Fruit fly (Drosophila melanogaster) whole organism, prepupa: ENCODE results near the gene Syx1A.

Source experiments
- CG10669 ChIP-seq: fragments of 200-800 bp; sonication (Bioruptor generic); optimal IDR thresholded peaks from 3 replicates; lab custom pipeline; 2018; ENCODE audit warnings: missing biosample characterization, mild to moderate bottlenecking, missing genetic modification characterization, moderate library complexity
- CG11294 ChIP-seq: fragments of 200-800 bp; sonication (Bioruptor generic); IDR thresholded peaks from 2 replicates; pipeline ENCODE4 v1.3.6; 2022; ENCODE audit warnings: missing biosample characterization, missing genetic modification characterization
- CG11762 ChIP-seq: fragments of 200-800 bp; sonication (Bioruptor generic); optimal IDR thresholded peaks from 3 replicates; lab custom pipeline; 2016; ENCODE audit warnings: missing biosample characterization, missing genetic modification characterization; ENCODE audit not compliant: insufficient read depth
- CG11902 ChIP-seq: fragments of 200-800 bp; sonication (Bioruptor generic); optimal IDR thresholded peaks from 3 replicates; lab custom pipeline; 2016; ENCODE audit warnings: missing biosample characterization, missing genetic modification characterization
- CG15336 ChIP-seq: fragments of 200-800 bp; sonication (Bioruptor generic); IDR thresholded peaks from 2 replicates; pipeline ENCODE4 v1.3.6; 2022; ENCODE audit warnings: missing biosample characterization, missing genetic modification characterization
- CG1621 ChIP-seq: fragments of 200-800 bp; sonication (Bioruptor generic); optimal IDR thresholded peaks from 3 replicates; lab custom pipeline; 2018; ENCODE audit warnings: missing biosample characterization, mild to moderate bottlenecking, missing genetic modification characterization
- CG16779 ChIP-seq: fragments of 200-800 bp; sonication (Bioruptor generic); optimal IDR thresholded peaks from 3 replicates; lab custom pipeline; 2017; ENCODE audit warnings: missing biosample characterization, mild to moderate bottlenecking, missing genetic modification characterization
- CG3032 ChIP-seq: fragments of 200-800 bp; optimal IDR thresholded peaks from 2 replicates; lab custom pipeline; 2019; ENCODE audit warnings: missing biosample characterization, mild to moderate bottlenecking, missing genetic modification characterization, moderate library complexity
- CG31627 ChIP-seq: fragments of 200-800 bp; sonication (Bioruptor generic); optimal IDR thresholded peaks from 3 replicates; lab custom pipeline; 2016; ENCODE audit warnings: missing biosample characterization, missing genetic modification characterization
- CG32006 ChIP-seq: fragments of 200-800 bp; sonication (Bioruptor generic); optimal IDR thresholded peaks from 3 replicates; lab custom pipeline; 2017; ENCODE audit warnings: missing biosample characterization, mild to moderate bottlenecking, missing genetic modification characterization
- CG34406 ChIP-seq: fragments of 200-800 bp; sonication (Bioruptor generic); optimal IDR thresholded peaks from 3 replicates; lab custom pipeline; 2016; ENCODE audit warnings: missing biosample characterization, missing genetic modification characterization
- CG3919 ChIP-seq: fragments of 200-800 bp; sonication (Bioruptor generic); optimal IDR thresholded peaks from 3 replicates; lab custom pipeline; 2016; ENCODE audit warnings: missing biosample characterization, missing genetic modification characterization
- CG4318 ChIP-seq: fragments of 200-800 bp; sonication (Bioruptor generic); optimal IDR thresholded peaks from 3 replicates; lab custom pipeline; 2017; ENCODE audit warnings: missing biosample characterization, mild to moderate bottlenecking, missing genetic modification characterization
- CG6163 ChIP-seq: fragments of 200-800 bp; sonication (Bioruptor generic); IDR thresholded peaks from 3 replicates; pipeline ENCODE4 v1.3.6; 2022; ENCODE audit warnings: missing biosample characterization, missing genetic modification characterization
- CG6276 ChIP-seq: fragments of 200-800 bp; sonication (Bioruptor generic); optimal IDR thresholded peaks from 2 replicates; lab custom pipeline; 2017; ENCODE audit warnings: missing biosample characterization, mild to moderate bottlenecking, missing genetic modification characterization
- CG6792 ChIP-seq: fragments of 200-800 bp; sonication (Bioruptor generic); optimal IDR thresholded peaks from 3 replicates; lab custom pipeline; 2016; ENCODE audit warnings: missing biosample characterization, missing genetic modification characterization
- CG7368 ChIP-seq: fragments of 200-800 bp; sonication (Bioruptor generic); optimal IDR thresholded peaks from 3 replicates; lab custom pipeline; 2016; ENCODE audit warnings: missing biosample characterization, missing genetic modification characterization
- CG8119 ChIP-seq: fragments of 200-800 bp; sonication (Bioruptor generic); IDR thresholded peaks from 3 replicates; pipeline ENCODE4 v1.3.6; 2022; ENCODE audit warnings: missing biosample characterization, missing genetic modification characterization
- CG8319 ChIP-seq: fragments of 200-800 bp; sonication (Bioruptor generic); optimal IDR thresholded peaks from 3 replicates; lab custom pipeline; 2016; ENCODE audit warnings: missing biosample characterization, missing genetic modification characterization
- CG8632 ChIP-seq: fragments of 200-800 bp; sonication (Bioruptor generic); optimal IDR thresholded peaks from 3 replicates; lab custom pipeline; 2016; ENCODE audit warnings: missing biosample characterization, missing genetic modification characterization
- CG9139 ChIP-seq: fragments of 200-800 bp; sonication (Bioruptor generic); optimal IDR thresholded peaks from 3 replicates; lab custom pipeline; 2017; ENCODE audit warnings: missing biosample characterization, mild to moderate bottlenecking, missing genetic modification characterization
- Eip75B ChIP-seq: fragments of 200-800 bp; sonication (Bioruptor generic); optimal IDR thresholded peaks from 3 replicates; lab custom pipeline; 2016; ENCODE audit warnings: missing biosample characterization, missing genetic modification characterization
- Eip78C ChIP-seq: fragments of 200-800 bp; sonication (Bioruptor generic); peaks from one replicate; lab custom pipeline; 2016; ENCODE audit warnings: missing biosample characterization, missing genetic modification characterization
- Eip93F ChIP-seq: fragments of 200-800 bp; sonication (Bioruptor generic); optimal IDR thresholded peaks from 2 replicates; lab custom pipeline; 2016; ENCODE audit warnings: missing biosample characterization, mild to moderate bottlenecking, missing genetic modification characterization
- Ets21C ChIP-seq: fragments of 200-800 bp; sonication (Bioruptor generic); optimal IDR thresholded peaks from 3 replicates; lab custom pipeline; 2016; ENCODE audit warnings: missing biosample characterization, missing genetic modification characterization
- Ets96B ChIP-seq: fragments of 200-800 bp; optimal IDR thresholded peaks from 2 replicates; lab custom pipeline; 2019; ENCODE audit warnings: missing biosample characterization, mild to moderate bottlenecking, missing genetic modification characterization, moderate library complexity
- Gug ChIP-seq: fragments of 200-800 bp; sonication (Bioruptor generic); IDR thresholded peaks from 2 replicates; pipeline ENCODE4 v1.3.6; 2022; ENCODE audit warnings: missing biosample characterization, missing genetic modification characterization
- Hr38 ChIP-seq: sonication (Bioruptor generic); optimal IDR thresholded peaks from 2 replicates; lab custom pipeline; 2016; ENCODE audit warnings: missing biosample characterization, missing genetic modification characterization
- Lpt ChIP-seq: fragments of 200-800 bp; sonication (Bioruptor generic); optimal IDR thresholded peaks from 3 replicates; lab custom pipeline; 2016; ENCODE audit warnings: missing biosample characterization, missing genetic modification characterization
- Met ChIP-seq: fragments of 200-800 bp; sonication (Bioruptor generic); optimal IDR thresholded peaks from 3 replicates; lab custom pipeline; 2016; ENCODE audit warnings: missing biosample characterization, missing genetic modification characterization
- OdsH ChIP-seq: fragments of 200-800 bp; sonication (Bioruptor generic); optimal IDR thresholded peaks from 3 replicates; lab custom pipeline; 2016; ENCODE audit warnings: missing biosample characterization, missing genetic modification characterization
- Smox ChIP-seq: fragments of 200-800 bp; sonication (Bioruptor generic); optimal IDR thresholded peaks from 3 replicates; lab custom pipeline; 2016; ENCODE audit warnings: missing biosample characterization, missing genetic modification characterization
- Sox102F ChIP-seq: fragments of 200-800 bp; sonication (Bioruptor generic); optimal IDR thresholded peaks from 2 replicates; lab custom pipeline; 2016; ENCODE audit warnings: missing biosample characterization, mild to moderate bottlenecking, missing genetic modification characterization
- Sox14 ChIP-seq: fragments of 200-800 bp; sonication (Bioruptor generic); optimal IDR thresholded peaks from 3 replicates; lab custom pipeline; 2016; ENCODE audit warnings: missing biosample characterization, missing genetic modification characterization
- Sox15 ChIP-seq: fragments of 200-800 bp; sonication (Bioruptor generic); optimal IDR thresholded peaks from 3 replicates; lab custom pipeline; 2016; ENCODE audit warnings: missing biosample characterization, missing genetic modification characterization
- achi ChIP-seq: fragments of 200-800 bp; sonication (Bioruptor generic); optimal IDR thresholded peaks from 3 replicates; lab custom pipeline; 2016; ENCODE audit warnings: missing biosample characterization, missing genetic modification characterization
- acj6 ChIP-seq: fragments of 200-800 bp; sonication (Bioruptor generic); optimal IDR thresholded peaks from 3 replicates; lab custom pipeline; 2016; ENCODE audit warnings: missing biosample characterization, missing genetic modification characterization
- cyc ChIP-seq: fragments of 200-800 bp; sonication (Bioruptor generic); optimal IDR thresholded peaks from 3 replicates; lab custom pipeline; 2016; ENCODE audit warnings: missing biosample characterization, missing genetic modification characterization
- dsx ChIP-seq: fragments of 200-800 bp; optimal IDR thresholded peaks from 3 replicates; lab custom pipeline; 2019; ENCODE audit warnings: missing biosample characterization, mild to moderate bottlenecking, missing genetic modification characterization, moderate library complexity; ENCODE audit not compliant: poor library complexity, severe bottlenecking
- eg ChIP-seq: fragments of 200-800 bp; sonication (Bioruptor generic); IDR thresholded peaks from 3 replicates; pipeline ENCODE4 v1.3.6; 2022; ENCODE audit warnings: missing biosample characterization, missing genetic modification characterization
- esn ChIP-seq: fragments of 200-800 bp; sonication (Bioruptor generic); optimal IDR thresholded peaks from 2 replicates; lab custom pipeline; 2016; ENCODE audit warnings: missing biosample characterization, mild to moderate bottlenecking, missing genetic modification characterization, moderate library complexity
- fd59A ChIP-seq: fragments of 200-800 bp; sonication (Bioruptor generic); optimal IDR thresholded peaks from 2 replicates; lab custom pipeline; 2017; ENCODE audit warnings: missing biosample characterization, mild to moderate bottlenecking, missing genetic modification characterization, missing genetic modification reagents
- fd85E ChIP-seq: fragments of 200-800 bp; sonication (Bioruptor generic); optimal IDR thresholded peaks from 3 replicates; lab custom pipeline; 2016; ENCODE audit warnings: missing biosample characterization, missing genetic modification characterization
- fkh ChIP-seq: fragments of 200-800 bp; sonication (Bioruptor generic); optimal IDR thresholded peaks from 3 replicates; lab custom pipeline; 2017; ENCODE audit warnings: missing biosample characterization, mild to moderate bottlenecking, missing genetic modification characterization, moderate library complexity
- lz ChIP-seq: fragments of 200-800 bp; sonication (Bioruptor generic); optimal IDR thresholded peaks from 3 replicates; lab custom pipeline; 2016; ENCODE audit warnings: missing biosample characterization, missing genetic modification characterization
- net ChIP-seq: fragments of 200-800 bp; sonication (Bioruptor generic); optimal IDR thresholded peaks from 3 replicates; lab custom pipeline; 2016; ENCODE audit warnings: missing biosample characterization, missing genetic modification characterization
- pdm3 ChIP-seq: fragments of 200-800 bp; sonication (Bioruptor generic); optimal IDR thresholded peaks from 3 replicates; lab custom pipeline; 2016; ENCODE audit warnings: missing biosample characterization, missing genetic modification characterization
- ss ChIP-seq, 2 experiments: fragments of 200-800 bp; sonication (Bioruptor generic); optimal IDR thresholded peaks; 2 replicates in 1 of 2; 3 replicates in 1 of 2; lab custom pipeline; 2017 to 2018; ENCODE audit warnings: mild to moderate bottlenecking in 2 of 2, missing biosample characterization in 2 of 2, missing genetic modification characterization in 2 of 2, moderate library complexity in 1 of 2
- svp ChIP-seq: fragments of 200-800 bp; sonication (Bioruptor generic); peaks from one replicate; lab custom pipeline; 2016; ENCODE audit warnings: missing biosample characterization, missing genetic modification characterization
- topi ChIP-seq: fragments of 200-800 bp; sonication (Bioruptor generic); optimal IDR thresholded peaks from 3 replicates; lab custom pipeline; 2016; ENCODE audit warnings: missing biosample characterization, missing genetic modification characterization
- vri ChIP-seq: fragments of 200-800 bp; sonication (Bioruptor generic); optimal IDR thresholded peaks from 3 replicates; lab custom pipeline; 2016; ENCODE audit warnings: missing biosample characterization, mild to moderate bottlenecking, missing genetic modification characterization

The Syx1A gene

dm6 chr3R:24112320-24113069 lies 6.9 kb upstream of the Syx1A start, which contains the start of gene CG13605:
TSS of gene CG13605 (minus strand) at chr3R:24112389.
- peak; percentile 65 for TF ChIP-seq vri (GFP tag; lab: Kevin White, UChicago)
- peak; percentile 35 to 51 for TF ChIP-seq ss (GFP tag; optimal IDR thresholded peaks at IDR 0.05; lab: Kevin White, UChicago)
- peak; percentile 48 for TF ChIP-seq Ets96B (tag; lab: Kevin White, UChicago)
- peak; percentile 81 for TF ChIP-seq CG15336 (GFP tag; lab: Robert Waterston, UW)
- TF ChIP-seq Lpt (GFP tag; lab: Kevin White, UChicago) = peak; percentile 33
- peak; percentile 66 for TF ChIP-seq svp (GFP tag; lab: Kevin White, UChicago)
- TF ChIP-seq CG16779 (tag; lab: Kevin White, UChicago) = peak; percentile 35
- TF ChIP-seq CG9139 (GFP tag; lab: Kevin White, UChicago) = no peak
- peak; percentile 60 for TF ChIP-seq Eip93F (GFP tag; lab: Kevin White, UChicago)
- peak; percentile 91 for TF ChIP-seq Eip78C
- TF ChIP-seq cyc (GFP tag; lab: Kevin White, UChicago) = peak; percentile 63
- TF ChIP-seq Eip75B (GFP tag; lab: Kevin White, UChicago) = peak; percentile 51
- TF ChIP-seq pdm3 (GFP tag; lab: Kevin White, UChicago) = peak; percentile 65
- peak; percentile 82 for TF ChIP-seq eg (GFP tag; lab: Robert Waterston, UW)
- TF ChIP-seq CG6276 (GFP tag; lab: Kevin White, UChicago) = peak; percentile 68
- peak; percentile 81 for TF ChIP-seq dsx (GFP tag; lab: Kevin White, UChicago)
- peak; percentile 43 for TF ChIP-seq CG4318 (GFP tag; lab: Kevin White, UChicago)
- peak; percentile 44 for TF ChIP-seq Gug (GFP tag; lab: Robert Waterston, UW)
- peak; percentile 76 for TF ChIP-seq OdsH (GFP tag; lab: Kevin White, UChicago)
- peak; percentile 53 for TF ChIP-seq CG11762 (GFP tag; lab: Kevin White, UChicago)
- TF ChIP-seq achi (GFP tag; lab: Kevin White, UChicago) = peak; percentile 70
- peak; percentile 66 for TF ChIP-seq CG34406 (GFP tag; lab: Kevin White, UChicago)
- peak; percentile 25 for TF ChIP-seq Sox15 (GFP tag; lab: Kevin White, UChicago)
- peak; percentile 37 for TF ChIP-seq Ets21C (GFP tag; lab: Kevin White, UChicago)
- peak; percentile 41 for TF ChIP-seq Sox14
- peak; percentile 73 for TF ChIP-seq acj6 (GFP tag; lab: Kevin White, UChicago)
- peak; percentile 6 for TF ChIP-seq fkh (GFP tag; lab: Kevin White, UChicago)
- peak; percentile 72 for TF ChIP-seq net (GFP tag; lab: Kevin White, UChicago)
- no peak for TF ChIP-seq CG11902 (GFP tag; lab: Kevin White, UChicago)
- peak; percentile 33 for TF ChIP-seq CG10669
- peak; percentile 71 for TF ChIP-seq Met (GFP tag; lab: Kevin White, UChicago)
- peak; percentile 60; the same call in 2 of the 3 replicates for TF ChIP-seq CG6163 (GFP tag; lab: Robert Waterston, UW)
- peak; percentile 56 for TF ChIP-seq CG6792
- TF ChIP-seq fd85E (GFP tag; lab: Kevin White, UChicago) = peak; percentile 40
- TF ChIP-seq CG3032 (tag; lab: Kevin White, UChicago) = peak; percentile 60
- peak; percentile 62 for TF ChIP-seq CG11294 (GFP tag; lab: Robert Waterston, UW)
- no peak for TF ChIP-seq CG1621 (tag; lab: Kevin White, UChicago)
- no peak for TF ChIP-seq fd59A
- TF ChIP-seq Hr38 (GFP tag; lab: Kevin White, UChicago) = no peak
- peak; percentile 62 for TF ChIP-seq CG8632
- TF ChIP-seq lz (GFP tag; lab: Kevin White, UChicago) = peak; percentile 53
- peak; percentile 73 for TF ChIP-seq topi
- TF ChIP-seq CG3919 = peak; percentile 78
- TF ChIP-seq esn (GFP tag; lab: Kevin White, UChicago) = peak; percentile 79
- TF ChIP-seq CG7368 (GFP tag; lab: Kevin White, UChicago) = peak; percentile 57
- TF ChIP-seq CG8319 = peak; percentile 40
- TF ChIP-seq Sox102F (GFP tag; lab: Kevin White, UChicago) = peak; percentile 71
- peak; percentile 66 for TF ChIP-seq CG32006
- peak; percentile 78; the same call in 2 of the 3 replicates for TF ChIP-seq CG8119 (GFP tag; lab: Robert Waterston, UW)
- peak; percentile 65 for TF ChIP-seq Smox (GFP tag; lab: Kevin White, UChicago)
- TF ChIP-seq CG31627 = peak; percentile 51
